Worm (Caenorhabditis elegans) whole organism, late embryonic: ENCODE results near the gene Y104H12D.2.

Source experiments
- K09A11.1 ChIP-seq: sonication (generic microtip); optimal IDR thresholded peaks from 2 replicates; lab custom pipeline; 2017; ENCODE audit warnings: antibody characterized with exemption, mild to moderate bottlenecking, missing genetic modification characterization, missing compliant biosample characterization; ENCODE audit not compliant: insufficient read depth
- ahr-1 ChIP-seq: sonication (generic microtip); optimal IDR thresholded peaks from 2 replicates; lab custom pipeline; 2016; ENCODE audit warnings: missing genetic modification characterization, missing compliant biosample characterization
- ama-1 ChIP-seq: fragments of 150-350 bp; optimal IDR thresholded peaks from 2 replicates; lab custom pipeline; 2014
- ceh-14 ChIP-seq: sonication (generic microtip); optimal IDR thresholded peaks from 2 replicates; lab custom pipeline; 2016; ENCODE audit warnings: missing genotype, missing genetic modification characterization, missing compliant biosample characterization
- ceh-18 ChIP-seq: sonication (generic microtip); optimal IDR thresholded peaks from 2 replicates; lab custom pipeline; 2016; ENCODE audit warnings: missing genetic modification characterization, missing compliant biosample characterization
- ceh-2 ChIP-seq: sonication (generic microtip); optimal IDR thresholded peaks from 2 replicates; lab custom pipeline; 2016; ENCODE audit warnings: missing genotype, missing genetic modification characterization, missing compliant biosample characterization
- ceh-24 ChIP-seq: sonication (generic microtip); optimal IDR thresholded peaks from 2 replicates; lab custom pipeline; 2016; ENCODE audit warnings: mild to moderate bottlenecking, missing genetic modification characterization, missing compliant biosample characterization
- ceh-48 ChIP-seq: sonication (generic microtip); optimal IDR thresholded peaks from 2 replicates; lab custom pipeline; 2016; ENCODE audit warnings: missing genetic modification characterization, inconsistent platforms, missing compliant biosample characterization
- ceh-6 ChIP-seq: fragments of 200-800 bp; sonication (Bioruptor generic); optimal IDR thresholded peaks from 2 replicates; lab custom pipeline; 2018; ENCODE audit warnings: mild to moderate bottlenecking, missing genetic modification characterization, missing compliant biosample characterization
- ceh-9 ChIP-seq: sonication (generic microtip); optimal IDR thresholded peaks from 2 replicates; lab custom pipeline; 2016; ENCODE audit warnings: mild to moderate bottlenecking, missing genetic modification characterization, inconsistent platforms, missing compliant biosample characterization
- elt-2 ChIP-seq: sonication (generic microtip); optimal IDR thresholded peaks from 2 replicates; lab custom pipeline; 2016; ENCODE audit warnings: missing genetic modification reagents, missing genetic modification characterization, missing compliant biosample characterization
- ets-4 ChIP-seq: sonication (generic microtip); optimal IDR thresholded peaks from 2 replicates; lab custom pipeline; 2016; ENCODE audit warnings: missing genetic modification characterization, missing compliant biosample characterization
- eyg-1 ChIP-seq: sonication (generic microtip); optimal IDR thresholded peaks from 2 replicates; lab custom pipeline; 2016; ENCODE audit warnings: missing genotype, missing genetic modification characterization, missing compliant biosample characterization
- fax-1 ChIP-seq: sonication (generic microtip); optimal IDR thresholded peaks from 2 replicates; lab custom pipeline; 2016; ENCODE audit warnings: missing genotype, missing genetic modification characterization, missing compliant biosample characterization
- fkh-6 ChIP-seq: sonication (generic microtip); optimal IDR thresholded peaks from 2 replicates; lab custom pipeline; 2016; ENCODE audit warnings: missing genetic modification characterization, missing compliant biosample characterization
- gmeb-2 ChIP-seq: sonication (generic microtip); optimal IDR thresholded peaks from 2 replicates; lab custom pipeline; 2016; ENCODE audit warnings: missing genetic modification characterization, inconsistent platforms, missing compliant biosample characterization
- hlh-30 ChIP-seq: sonication (generic microtip); optimal IDR thresholded peaks from 2 replicates; lab custom pipeline; 2017; ENCODE audit warnings: antibody characterized with exemption, missing genetic modification characterization, missing compliant biosample characterization; ENCODE audit not compliant: insufficient read depth
- hlh-6 ChIP-seq: sonication (generic microtip); optimal IDR thresholded peaks from 2 replicates; lab custom pipeline; 2016; ENCODE audit warnings: missing genotype, missing genetic modification characterization, missing compliant biosample characterization
- hlh-8 ChIP-seq: sonication (generic microtip); optimal IDR thresholded peaks from 2 replicates; lab custom pipeline; 2016; ENCODE audit warnings: missing genotype, missing genetic modification characterization, missing compliant biosample characterization
- madf-2 ChIP-seq: sonication (generic microtip); optimal IDR thresholded peaks from 2 replicates; lab custom pipeline; 2017; ENCODE audit warnings: missing genetic modification characterization, missing compliant biosample characterization
- mec-3 ChIP-seq: sonication (generic microtip); optimal IDR thresholded peaks from 2 replicates; lab custom pipeline; 2016; ENCODE audit warnings: borderline replicate concordance, missing genetic modification characterization, missing compliant biosample characterization
- nhr-11 ChIP-seq: fragments of 150-350 bp; optimal IDR thresholded peaks from 2 replicates; lab custom pipeline; 2014; ENCODE audit warnings: missing biosample characterization, missing genetic modification characterization
- npax-4 ChIP-seq: sonication (generic microtip); optimal IDR thresholded peaks from 2 replicates; lab custom pipeline; 2016; ENCODE audit warnings: missing genetic modification characterization, missing compliant biosample characterization
- pax-1 ChIP-seq: fragments of 150-350 bp; optimal IDR thresholded peaks from 2 replicates; lab custom pipeline; 2014; ENCODE audit warnings: missing biosample characterization, missing genetic modification characterization
- pha-2 ChIP-seq: sonication (generic microtip); optimal IDR thresholded peaks from 2 replicates; lab custom pipeline; 2017; ENCODE audit warnings: mild to moderate bottlenecking, missing genetic modification characterization, missing compliant biosample characterization
- sox-2 ChIP-seq: fragments of 200-800 bp; sonication (Bioruptor generic); IDR thresholded peaks from 2 replicates; pipeline ENCODE4 v1.3.6; 2022; ENCODE audit warnings: missing genetic modification reagents, missing genetic modification characterization, missing compliant biosample characterization
- sox-4 ChIP-seq: sonication (generic microtip); optimal IDR thresholded peaks from 2 replicates; lab custom pipeline; 2017; ENCODE audit warnings: mild to moderate bottlenecking, missing genetic modification characterization, inconsistent platforms, missing compliant biosample characterization
- syd-9 ChIP-seq: sonication (generic microtip); optimal IDR thresholded peaks from 2 replicates; lab custom pipeline; 2016; ENCODE audit warnings: mild to moderate bottlenecking, missing genetic modification characterization, moderate library complexity, missing compliant biosample characterization
- tbx-2 ChIP-seq: sonication (generic microtip); optimal IDR thresholded peaks from 2 replicates; lab custom pipeline; 2016; ENCODE audit warnings: missing genetic modification characterization, missing compliant biosample characterization
- tbx-7 ChIP-seq: sonication (generic microtip); optimal IDR thresholded peaks from 2 replicates; lab custom pipeline; 2016; ENCODE audit warnings: missing genotype, missing genetic modification characterization, missing compliant biosample characterization
- ttx-3 ChIP-seq: sonication (generic microtip); optimal IDR thresholded peaks from 2 replicates; lab custom pipeline; 2016; ENCODE audit warnings: missing genetic modification reagents, missing genetic modification characterization, missing compliant biosample characterization
- unc-3 ChIP-seq, 2 experiments: fragments of 200-800 bp in 1 of 2; sonication (Bioruptor generic) in 1 of 2; sonication (generic microtip) in 1 of 2; conservative IDR thresholded peaks in 1 of 2; optimal IDR thresholded peaks in 1 of 2; 2 replicates each; pipeline versions ENCODE4 v1.3.6 to Lab custom; 2016 to 2022; ENCODE audit warnings: missing compliant biosample characterization in 2 of 2, missing genetic modification characterization in 2 of 2, missing genetic modification reagents in 1 of 2
- unc-42 ChIP-seq: sonication (generic microtip); optimal IDR thresholded peaks from 2 replicates; lab custom pipeline; 2016; ENCODE audit warnings: missing genotype, missing genetic modification characterization, missing compliant biosample characterization
- unc-86 ChIP-seq: sonication (generic microtip); optimal IDR thresholded peaks from 2 replicates; lab custom pipeline; 2016; ENCODE audit warnings: missing genetic modification characterization, missing compliant biosample characterization
- zip-5 ChIP-seq: sonication (generic microtip); optimal IDR thresholded peaks from 2 replicates; lab custom pipeline; 2016; ENCODE audit warnings: missing genetic modification characterization, missing compliant biosample characterization
- ztf-16 ChIP-seq: sonication (generic microtip); optimal IDR thresholded peaks from 2 replicates; lab custom pipeline; 2017; ENCODE audit warnings: missing genetic modification characterization, missing compliant biosample characterization

The Y104H12D.2 gene

ce11 chrIV:1204870-1205269, 27.0 kb downstream of the Y104H12D.2 start, which contains the start of gene dsl-2:
dsl-2 (minus strand) TSS chrIV:1204970.
- no peak for TF ChIP-seq ttx-3 (tag; lab: Kevin White, UChicago)
- no peak for TF ChIP-seq zip-5 (tag; lab: Kevin White, UChicago)
- no peak for TF ChIP-seq ceh-2 (tag; lab: Kevin White, UChicago)
- TF ChIP-seq madf-2 (tag; lab: Kevin White, UChicago) = no peak
- TF ChIP-seq unc-42 (tag; lab: Kevin White, UChicago) = no peak
- no peak for TF ChIP-seq ceh-6 (GFP tag; lab: Kevin White, UChicago)
- TF ChIP-seq tbx-2 (tag; lab: Kevin White, UChicago) = no peak
- no peak for TF ChIP-seq nhr-11 (tag; lab: Kevin White, UChicago)

ce11 chrIV:1207980-1208379, 30.2 kb downstream of the Y104H12D.2 start, which contains the start of gene dsl-1:
dsl-1 (minus strand) TSS chrIV:1208080.
- TF ChIP-seq pha-2 (tag; lab: Kevin White, UChicago) = no peak
- TF ChIP-seq ceh-14 (tag; lab: Kevin White, UChicago) = no peak
- TF ChIP-seq madf-2 (tag; lab: Kevin White, UChicago) = no peak
- TF ChIP-seq hlh-6 (tag; lab: Kevin White, UChicago) = no peak
- no peak for TF ChIP-seq unc-3 (GFP tag; conservative IDR thresholded peaks at IDR 0.05; lab: Robert Waterston, UW)
- TF ChIP-seq unc-3 (tag; optimal IDR thresholded peaks at IDR 0.05; lab: Kevin White, UChicago) = no peak
- no peak for TF ChIP-seq tbx-2 (tag; lab: Kevin White, UChicago)
- no peak for TF ChIP-seq sox-4 (tag; lab: Kevin White, UChicago)
- no peak for TF ChIP-seq ceh-48
- TF ChIP-seq gmeb-2 (tag; lab: Kevin White, UChicago) = no peak
- no peak for TF ChIP-seq ets-4 (tag; lab: Kevin White, UChicago)
- TF ChIP-seq mec-3 (tag; lab: Kevin White, UChicago) = no peak
- no peak for TF ChIP-seq K09A11.1
- TF ChIP-seq npax-4 = no peak
- TF ChIP-seq ceh-24 (tag; lab: Kevin White, UChicago) = no peak
- TF ChIP-seq fkh-6 (tag; lab: Kevin White, UChicago) = no peak
- TF ChIP-seq sox-2 (GFP tag; lab: Robert Waterston, UW) = no peak
- TF ChIP-seq ztf-16 (tag; lab: Kevin White, UChicago) = no peak
- no peak for TF ChIP-seq elt-2
- TF ChIP-seq hlh-8 (tag; lab: Kevin White, UChicago) = no peak

- no peak for TF ChIP-seq hlh-30 (tag; lab: Kevin White, UChicago)
- TF ChIP-seq unc-86 (tag; lab: Kevin White, UChicago) = no peak
Observed at ce11 chrIV:1209320-1209719, 31.5 kb downstream of the Y104H12D.2 start.

ce11 chrIV:1209813-1210212, 32.0 kb downstream of the Y104H12D.2 start:
- no peak for TF ChIP-seq pax-1 (tag; lab: Kevin White, UChicago)
- TF ChIP-seq ceh-6 (GFP tag; lab: Kevin White, UChicago) = no peak
- no peak for TF ChIP-seq ets-4 (tag; lab: Kevin White, UChicago)
- no peak for TF ChIP-seq ceh-18 (tag; lab: Kevin White, UChicago)
- no peak for TF ChIP-seq unc-3 (GFP tag; conservative IDR thresholded peaks at IDR 0.05; lab: Robert Waterston, UW)
- TF ChIP-seq unc-3 (tag; optimal IDR thresholded peaks at IDR 0.05; lab: Kevin White, UChicago) = no peak
- no peak for TF ChIP-seq hlh-30 (tag; lab: Kevin White, UChicago)
- no peak for TF ChIP-seq ztf-16 (tag; lab: Kevin White, UChicago)
- TF ChIP-seq ama-1 = no peak
- TF ChIP-seq pha-2 (tag; lab: Kevin White, UChicago) = no peak
- no peak for TF ChIP-seq fax-1 (tag; lab: Kevin White, UChicago)
- no peak for TF ChIP-seq tbx-2 (tag; lab: Kevin White, UChicago)
- no peak for TF ChIP-seq tbx-7
- TF ChIP-seq ahr-1 = no peak
- no peak for TF ChIP-seq syd-9 (tag; lab: Kevin White, UChicago)
- no peak for TF ChIP-seq K09A11.1
- TF ChIP-seq elt-2 = no peak
- no peak for TF ChIP-seq zip-5 (tag; lab: Kevin White, UChicago)
- no peak for TF ChIP-seq eyg-1 (tag; lab: Kevin White, UChicago)
- TF ChIP-seq ceh-9 = no peak
